Fruit fly (Drosophila melanogaster) whole organism, embryonic: Measurements from ENCODE around the gene slam.

Experiments
- B-H1 ChIP-seq: fragments of 200-800 bp; sonication (Bioruptor generic); IDR thresholded peaks from 3 replicates; pipeline ENCODE4 v1.3.6; 2022; ENCODE audit warnings: missing biosample characterization, missing genetic modification characterization
- B-H2 ChIP-seq: fragments of 200-800 bp; sonication (Bioruptor generic); optimal IDR thresholded peaks from 2 replicates; lab custom pipeline; 2018; ENCODE audit warnings: missing biosample characterization, mild to moderate bottlenecking, missing genetic modification characterization
- BEAF-32 ChIP-seq: fragments of 200-800 bp; sonication (Bioruptor generic); optimal IDR thresholded peaks from 3 replicates; lab custom pipeline; 2017; ENCODE audit warnings: missing biosample characterization, missing genetic modification characterization, mild to moderate bottlenecking, moderate library complexity, missing genetic modification reagents
- C15 ChIP-seq: fragments of 200-800 bp; sonication (Bioruptor generic); IDR thresholded peaks from 3 replicates; pipeline ENCODE4 v1.3.6; 2022; ENCODE audit warnings: missing biosample characterization, missing genetic modification characterization
- CG10565 ChIP-seq: fragments of 200-800 bp; sonication (Bioruptor generic); optimal IDR thresholded peaks from 3 replicates; lab custom pipeline; 2016; ENCODE audit warnings: missing biosample characterization, mild to moderate bottlenecking, missing genetic modification characterization
- CG11504 ChIP-seq: fragments of 200-800 bp; sonication (Bioruptor generic); optimal IDR thresholded peaks from 3 replicates; lab custom pipeline; 2019; ENCODE audit warnings: missing biosample characterization, mild to moderate bottlenecking, missing genetic modification characterization, moderate library complexity
- CG12769 ChIP-seq: fragments of 200-800 bp; sonication (Bioruptor generic); optimal IDR thresholded peaks from 2 replicates; lab custom pipeline; 2019; ENCODE audit warnings: missing biosample characterization, mild to moderate bottlenecking, missing genetic modification characterization, moderate library complexity
- CG13296 ChIP-seq: fragments of 200-800 bp; sonication (Bioruptor generic); optimal IDR thresholded peaks from 3 replicates; lab custom pipeline; 2018; ENCODE audit warnings: missing biosample characterization, mild to moderate bottlenecking, missing genetic modification characterization
- CG14441 ChIP-seq: fragments of 200-800 bp; sonication (Bioruptor generic); IDR thresholded peaks from 2 replicates; pipeline ENCODE4 v1.3.6; 2022; ENCODE audit warnings: missing biosample characterization, missing genetic modification characterization
- CG16863 ChIP-seq: fragments of 200-800 bp; sonication (Bioruptor generic); optimal IDR thresholded peaks from 3 replicates; lab custom pipeline; 2016; ENCODE audit warnings: missing biosample characterization, missing genetic modification characterization
- CG17829 ChIP-seq: fragments of 200-800 bp; optimal IDR thresholded peaks from 2 replicates; lab custom pipeline; 2019; ENCODE audit warnings: missing biosample characterization, mild to moderate bottlenecking, missing genetic modification characterization, moderate library complexity
- CG3281 ChIP-seq: fragments of 200-800 bp; sonication (Bioruptor generic); optimal IDR thresholded peaks from 3 replicates; lab custom pipeline; 2017; ENCODE audit warnings: missing biosample characterization, mild to moderate bottlenecking, missing genetic modification characterization
- CG3838 ChIP-seq: fragments of 200-800 bp; sonication (Bioruptor generic); optimal IDR thresholded peaks from 3 replicates; lab custom pipeline; 2016; ENCODE audit warnings: missing biosample characterization, missing genetic modification characterization
- CG4328 ChIP-seq: fragments of 200-800 bp; sonication (Bioruptor generic); optimal IDR thresholded peaks from 3 replicates; lab custom pipeline; 2017; ENCODE audit warnings: missing biosample characterization, missing genetic modification reagents, missing genetic modification characterization
- CG4617 ChIP-seq: fragments of 200-800 bp; sonication (Bioruptor generic); optimal IDR thresholded peaks from 3 replicates; lab custom pipeline; 2016; ENCODE audit warnings: missing biosample characterization, missing genetic modification characterization, borderline replicate concordance
- CG5180 ChIP-seq: fragments of 200-800 bp; sonication (Bioruptor generic); optimal IDR thresholded peaks from 3 replicates; lab custom pipeline; 2017; ENCODE audit warnings: missing biosample characterization, missing genetic modification characterization, mild to moderate bottlenecking, moderate library complexity, missing genetic modification reagents
- CG5245 ChIP-seq: fragments of 200-800 bp; sonication (Bioruptor generic); optimal IDR thresholded peaks from 3 replicates; lab custom pipeline; 2016; ENCODE audit warnings: missing biosample characterization, missing genetic modification characterization
- CG6765 ChIP-seq: fragments of 200-800 bp; sonication (Bioruptor generic); optimal IDR thresholded peaks from 3 replicates; lab custom pipeline; 2017; ENCODE audit warnings: missing biosample characterization, mild to moderate bottlenecking, missing genetic modification characterization
- CG7357 ChIP-seq: fragments of 200-800 bp; sonication (Bioruptor generic); IDR thresholded peaks from 3 replicates; pipeline ENCODE4 v1.3.6; 2022; ENCODE audit warnings: missing biosample characterization, missing genetic modification characterization
- CG8290 ChIP-seq, 3 experiments: fragments of 200-800 bp; sonication (Bioruptor generic); optimal IDR thresholded peaks; 2 replicates each; lab custom pipeline; 2016 to 2019; ENCODE audit warnings: missing biosample characterization in 3 of 3, missing genetic modification characterization in 3 of 3, mild to moderate bottlenecking in 2 of 3, moderate library complexity in 1 of 3
- CG8924 ChIP-seq: fragments of 200-800 bp; optimal IDR thresholded peaks from 3 replicates; lab custom pipeline; 2019; ENCODE audit warnings: missing biosample characterization, mild to moderate bottlenecking, missing genetic modification characterization, moderate library complexity
- Chrac-16 ChIP-seq: fragments of 200-800 bp; sonication (Bioruptor generic); optimal IDR thresholded peaks from 3 replicates; lab custom pipeline; 2016; ENCODE audit warnings: missing biosample characterization, missing genetic modification characterization
- Deaf1 ChIP-seq: fragments of 200-800 bp; optimal IDR thresholded peaks from 3 replicates; lab custom pipeline; 2019; ENCODE audit warnings: missing biosample characterization, mild to moderate bottlenecking, missing genetic modification characterization, moderate library complexity
- Doc3 ChIP-seq: fragments of 200-800 bp; sonication (Bioruptor generic); IDR thresholded peaks from 3 replicates; pipeline ENCODE4 v1.3.6; 2022; ENCODE audit warnings: missing biosample characterization, missing genetic modification characterization; ENCODE audit not compliant: partially characterized antibody
- Ets65A ChIP-seq: fragments of 200-800 bp; sonication (Bioruptor generic); peaks from one replicate; lab custom pipeline; 2016; ENCODE audit warnings: missing biosample characterization, missing genetic modification characterization
- H15 ChIP-seq: fragments of 200-800 bp; sonication (Bioruptor generic); IDR thresholded peaks from 3 replicates; pipeline ENCODE4 v1.3.6; 2022; ENCODE audit warnings: missing biosample characterization, missing genetic modification characterization
- HHEX ChIP-seq: fragments of 200-800 bp; sonication (Bioruptor generic); optimal IDR thresholded peaks from 3 replicates; lab custom pipeline; 2017; ENCODE audit warnings: missing biosample characterization, mild to moderate bottlenecking, missing genetic modification characterization, missing genetic modification reagents
- HmgD ChIP-seq: fragments of 200-800 bp; sonication (Bioruptor generic); optimal IDR thresholded peaks from 3 replicates; lab custom pipeline; 2016; ENCODE audit warnings: missing biosample characterization, missing genetic modification characterization
- Hmx ChIP-seq: fragments of 200-800 bp; sonication (Bioruptor generic); optimal IDR thresholded peaks from 2 replicates; lab custom pipeline; 2016; ENCODE audit warnings: missing biosample characterization, missing genetic modification characterization
- Mrtf ChIP-seq: fragments of 200-800 bp; sonication (Bioruptor generic); IDR thresholded peaks from 3 replicates; pipeline ENCODE4 v1.3.6; 2022; ENCODE audit warnings: missing biosample characterization, missing genetic modification characterization
- Myb ChIP-seq: fragments of 200-800 bp; sonication (Bioruptor generic); optimal IDR thresholded peaks from 2 replicates; lab custom pipeline; 2016; ENCODE audit warnings: missing biosample characterization, missing genetic modification characterization
- Poxn ChIP-seq: fragments of 200-800 bp; sonication (Bioruptor generic); IDR thresholded peaks from 2 replicates; pipeline ENCODE4 v1.3.6; 2022; ENCODE audit warnings: missing biosample characterization, missing genetic modification characterization
- Sin3A ChIP-seq: fragments of >200 bp; optimal IDR thresholded peaks from 2 replicates; lab custom pipeline; 2018
- ara ChIP-seq: fragments of 200-800 bp; sonication (Bioruptor generic); IDR thresholded peaks from 2 replicates; pipeline ENCODE4 v1.3.6; 2022; ENCODE audit warnings: missing biosample characterization, missing genetic modification characterization
- bab2 ChIP-seq: fragments of 200-800 bp; sonication (Bioruptor generic); optimal IDR thresholded peaks from 2 replicates; lab custom pipeline; 2016; ENCODE audit warnings: missing biosample characterization, missing genetic modification characterization
- cato ChIP-seq: fragments of 200-800 bp; sonication (Bioruptor generic); optimal IDR thresholded peaks from 2 replicates; lab custom pipeline; 2016; ENCODE audit warnings: missing biosample characterization, missing genetic modification characterization, borderline replicate concordance
- cwo ChIP-seq: fragments of 200-800 bp; sonication (Bioruptor generic); optimal IDR thresholded peaks from 3 replicates; lab custom pipeline; 2017; ENCODE audit warnings: missing biosample characterization, missing genetic modification characterization, mild to moderate bottlenecking, moderate library complexity, missing genetic modification reagents
- insv ChIP-seq, 2 experiments: fragments of 200-800 bp; sonication (Bioruptor generic); optimal IDR thresholded peaks; 3 replicates each; lab custom pipeline; 2016 to 2018; ENCODE audit warnings: missing biosample characterization in 2 of 2, missing genetic modification characterization in 2 of 2
- jigr1 ChIP-seq: fragments of 200-800 bp; sonication (Bioruptor generic); IDR thresholded peaks from 3 replicates; pipeline ENCODE4 v1.3.6; 2022; ENCODE audit warnings: missing biosample characterization, missing genetic modification characterization
- pnt ChIP-seq: fragments of 200-800 bp; sonication (Bioruptor generic); optimal IDR thresholded peaks from 3 replicates; lab custom pipeline; 2016; ENCODE audit warnings: missing biosample characterization, missing genetic modification characterization
- scrt ChIP-seq: fragments of 200-800 bp; sonication (Bioruptor generic); optimal IDR thresholded peaks from 2 replicates; lab custom pipeline; 2018; ENCODE audit warnings: missing biosample characterization, mild to moderate bottlenecking, missing genetic modification characterization, moderate library complexity
- sim ChIP-seq: fragments of 200-800 bp; sonication (Bioruptor generic); IDR thresholded peaks from 2 replicates; pipeline ENCODE4 v1.3.6; 2022; ENCODE audit warnings: missing biosample characterization, missing genetic modification characterization
- sima ChIP-seq: fragments of 200-800 bp; sonication (Bioruptor generic); optimal IDR thresholded peaks from 2 replicates; lab custom pipeline; 2016; ENCODE audit warnings: missing biosample characterization, missing genetic modification characterization
- sna ChIP-seq: fragments of 200-800 bp; sonication (Bioruptor generic); IDR thresholded peaks from 2 replicates; pipeline ENCODE4 v1.3.6; 2022; ENCODE audit warnings: missing biosample characterization, missing genetic modification characterization; ENCODE audit not compliant: partially characterized antibody
- tap ChIP-seq: fragments of 200-800 bp; optimal IDR thresholded peaks from 3 replicates; lab custom pipeline; 2019; ENCODE audit warnings: missing biosample characterization, mild to moderate bottlenecking, missing genetic modification characterization, moderate library complexity
- tna ChIP-seq: fragments of 200-800 bp; sonication (Bioruptor generic); IDR thresholded peaks from 2 replicates; pipeline ENCODE4 v1.3.6; 2022; ENCODE audit warnings: missing biosample characterization, missing genetic modification characterization; ENCODE audit not compliant: partially characterized antibody
- toy ChIP-seq: fragments of 200-800 bp; sonication (Bioruptor generic); IDR thresholded peaks from 2 replicates; pipeline ENCODE4 v1.3.6; 2022; ENCODE audit warnings: missing biosample characterization, missing genetic modification characterization
- wek ChIP-seq: fragments of 200-800 bp; sonication (Bioruptor generic); optimal IDR thresholded peaks from 3 replicates; lab custom pipeline; 2018; ENCODE audit warnings: missing biosample characterization, mild to moderate bottlenecking, missing genetic modification characterization, moderate library complexity

slam gene

dm6 chr2L:6339010-6339897 lies 32.9 kb upstream of the slam start (continued):
- TF ChIP-seq CG10565 (GFP tag; lab: Kevin White, UChicago) (no peak), CG5180 (GFP tag; lab: Kevin White, UChicago) (peak; percentile 6), sim (GFP tag; lab: Robert Waterston, UW) (no peak), Ets65A (peak; percentile 91), H15 (0 out of 3 replicates have a peak, but pooled peaks have one; percentile 28), tap (tag; lab: Kevin White, UChicago) (peak; percentile 20), Deaf1 (tag; lab: Kevin White, UChicago) (peak; percentile 82), CG5245 (GFP tag; lab: Kevin White, UChicago) (peak; percentile 14), CG16863 (GFP tag; lab: Kevin White, UChicago) (peak; percentile 40), Doc3 (no peak), C15 (GFP tag; lab: Robert Waterston, UW) (no peak), wek (no peak), Hmx (GFP tag; lab: Kevin White, UChicago) (peak; percentile 12), bab2 (peak; percentile 65), Myb (GFP tag; lab: Kevin White, UChicago) (peak; percentile 11), BEAF-32 (GFP tag; lab: Kevin White, UChicago) (no peak), HmgD (GFP tag; lab: Kevin White, UChicago) (no peak), jigr1 (GFP tag; lab: Robert Waterston, UW) (no peak), CG3281 (GFP tag; lab: Kevin White, UChicago) (peak; percentile 59), CG8924 (tag; lab: Kevin White, UChicago) (peak; percentile 17), CG7357 (GFP tag; lab: Robert Waterston, UW) (peak; percentile 39; the same call in 1 of the 3 replicates), CG4617 (GFP tag; lab: Kevin White, UChicago) (no peak), CG6765 (GFP tag; lab: Kevin White, UChicago) (no peak), CG3838 (GFP tag; lab: Kevin White, UChicago) (no peak), CG8290 (GFP tag; optimal IDR thresholded peaks at IDR 0.05; lab: Kevin White, UChicago) (no peak), CG8290 (tag; optimal IDR thresholded peaks at IDR 0.05; lab: Kevin White, UChicago) (peak in 1 of 2 experiments; percentile 16), Poxn (no peak), ara (GFP tag; lab: Robert Waterston, UW) (0 out of 2 replicates have a peak, but pooled peaks have one; percentile 15), Chrac-16 (GFP tag; lab: Kevin White, UChicago) (peak; percentile 18), tna (GFP tag; lab: Robert Waterston, UW) (no peak), sima (GFP tag; lab: Kevin White, UChicago) (no peak), insv (GFP tag; optimal IDR thresholded peaks at IDR 0.05; lab: Kevin White, UChicago) (no peak), cwo (GFP tag; lab: Kevin White, UChicago) (peak; percentile 32), CG17829 (tag; lab: Kevin White, UChicago) (peak; percentile 7), CG11504 (tag; lab: Kevin White, UChicago) (peak; percentile 61), B-H2 (GFP tag; lab: Kevin White, UChicago) (no peak), B-H1 (GFP tag; lab: Robert Waterston, UW) (peak; percentile 19; the same call in 1 of the 3 replicates), scrt (GFP tag; lab: Kevin White, UChicago) (peak; percentile 79), CG14441 (GFP tag; lab: Robert Waterston, UW) (peak; percentile 34; the same call in 1 of the 2 replicates), HHEX (GFP tag; lab: Kevin White, UChicago) (peak; percentile 37), CG12769 (tag; lab: Kevin White, UChicago) (peak; percentile 22), pnt (no peak), toy (GFP tag; lab: Robert Waterston, UW) (no peak), Sin3A (lab: Kevin White, UChicago) (no peak), sna (GFP tag; lab: Robert Waterston, UW) (peak; percentile 15; the same call in 1 of the 2 replicates), cato (GFP tag; lab: Kevin White, UChicago) (no peak), CG13296 (GFP tag; lab: Kevin White, UChicago) (peak; percentile 22), Mrtf (GFP tag; lab: Robert Waterston, UW) (no peak), CG4328 (GFP tag; lab: Kevin White, UChicago) (no peak)
